Worm (Caenorhabditis elegans) whole organism, early embryonic: ENCODE measurements around the gene C27A7.8.

ENCODE experiments used
- ama-1 ChIP-seq: fragments of 150-350 bp; optimal IDR thresholded peaks from 2 replicates; lab custom pipeline; 2014
- ets-7 ChIP-seq: sonication (generic microtip); optimal IDR thresholded peaks from 2 replicates; lab custom pipeline; 2016; ENCODE audit warnings: missing genotype, missing genetic modification characterization, missing compliant biosample characterization
- pes-1 ChIP-seq: fragments of 200-800 bp; sonication (Bioruptor generic); IDR thresholded peaks from 2 replicates; pipeline ENCODE4 v1.3.6; 2022; ENCODE audit warnings: missing genetic modification reagents, missing genetic modification characterization, missing compliant biosample characterization
- sea-1 ChIP-seq: fragments of 200-800 bp; sonication (Bioruptor generic); conservative IDR thresholded peaks from 2 replicates; pipeline ENCODE4 v1.3.6; 2022; ENCODE audit warnings: missing genetic modification characterization, missing compliant biosample characterization
- tra-4 ChIP-seq: sonication (generic microtip); optimal IDR thresholded peaks from 2 replicates; lab custom pipeline; 2017; ENCODE audit warnings: missing genetic modification characterization, missing compliant biosample characterization

DNA sequence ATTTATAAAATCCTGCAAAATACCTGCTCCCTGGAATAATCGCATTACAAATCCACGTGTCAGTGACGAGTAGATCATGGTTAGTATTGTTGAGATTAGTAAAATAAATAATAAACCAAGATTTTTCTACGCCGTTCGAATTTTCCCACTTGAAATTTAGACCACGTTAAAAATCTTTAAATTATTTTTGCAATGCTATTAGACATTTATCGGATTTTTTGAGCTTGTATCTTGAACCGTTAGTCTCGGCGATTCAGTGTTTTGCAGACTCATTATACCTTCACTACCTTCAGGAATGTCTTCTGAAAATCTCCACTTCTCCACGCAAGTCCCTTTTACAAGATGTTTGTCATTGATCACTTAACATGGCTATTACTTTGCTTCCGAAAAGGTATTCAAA is 9.3 kb downstream of the C27A7.8 start, which contains the start of gene C27A7.5:
- no peak for TF ChIP-seq tra-4 (tag; lab: Kevin White, UChicago)
- TF ChIP-seq pes-1 (GFP tag; lab: Robert Waterston, UW), result no peak
- no peak for TF ChIP-seq ama-1 (lab: Kevin White, UChicago)
- TF ChIP-seq sea-1 (GFP tag; lab: Robert Waterston, UW), result no peak
- TF ChIP-seq ets-7 (tag; lab: Kevin White, UChicago), result no peak
